Worm (Caenorhabditis elegans) whole organism, mixed stage, embryonic: ENCODE results near the gene nlp-43.

ENCODE experiments used
- ces-1 ChIP-seq: fragments of 150-350 bp; optimal IDR thresholded peaks from 2 replicates; lab custom pipeline; 2014; ENCODE audit warnings: missing biosample characterization, missing genetic modification reagents, missing genetic modification characterization
- lsy-2 ChIP-seq: fragments of 150-350 bp; optimal IDR thresholded peaks from 2 replicates; lab custom pipeline; 2014; ENCODE audit warnings: missing biosample characterization, missing genetic modification characterization
- nhr-12 ChIP-seq: fragments of 150-350 bp; optimal IDR thresholded peaks from 2 replicates; lab custom pipeline; 2014; ENCODE audit warnings: missing biosample characterization, missing genetic modification characterization
- pha-4 ChIP-seq: fragments of 150-350 bp; optimal IDR thresholded peaks from 2 replicates; lab custom pipeline; 2018; ENCODE audit warnings: missing biosample characterization, missing genetic modification reagents, missing genetic modification characterization
- snpc-4 ChIP-seq: fragments of 150-350 bp; optimal IDR thresholded peaks from 2 replicates; lab custom pipeline; 2014; ENCODE audit warnings: missing biosample characterization, missing genetic modification characterization
- unc-62 ChIP-seq: fragments of 150-350 bp; optimal IDR thresholded peaks from 2 replicates; lab custom pipeline; 2014; ENCODE audit warnings: missing biosample characterization, missing genetic modification reagents, missing genetic modification characterization

DNA sequence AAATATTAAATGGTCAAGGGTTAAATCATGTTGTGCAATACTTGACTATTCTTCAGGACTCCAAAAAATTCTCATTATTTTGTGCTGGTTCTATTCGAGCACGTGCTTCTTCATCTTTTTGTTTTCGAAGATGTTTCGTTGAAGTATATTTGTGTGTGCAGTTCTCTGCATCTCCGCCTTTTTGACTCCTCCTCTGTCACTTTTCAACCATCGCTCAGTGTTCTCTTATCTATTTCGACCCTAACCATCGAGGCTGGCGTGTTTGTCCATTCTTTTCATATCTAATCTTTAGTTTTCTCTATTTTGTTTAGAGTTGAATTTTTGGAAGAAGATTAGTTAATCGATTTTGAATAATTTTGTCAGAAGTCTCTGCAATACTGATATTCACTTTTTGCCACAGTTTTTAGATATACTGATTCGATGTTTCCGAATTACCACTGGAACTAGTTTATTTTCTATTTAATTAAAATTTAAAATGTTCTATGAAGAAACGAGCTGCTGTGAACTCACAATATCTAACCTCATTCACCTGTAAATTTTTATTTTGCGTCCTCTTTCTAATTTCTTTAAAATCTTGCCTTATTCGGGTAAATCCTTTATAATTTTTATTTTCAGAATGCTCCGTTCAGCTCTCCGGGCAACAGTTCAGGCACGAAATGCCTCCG, 35.1 kb downstream of the nlp-43 start, which contains the start of gene alh-1:
- TF ChIP-seq nhr-12 (tag; lab: Kevin White, UChicago) (no peak), snpc-4 (tag; lab: Kevin White, UChicago) (no peak), ces-1 (no peak), lsy-2 (tag; lab: Kevin White, UChicago) (no peak), pha-4 (tag; lab: Kevin White, UChicago) (no peak), unc-62 (GFP tag; lab: Kevin White, UChicago) (no peak)
